Fruit fly (Drosophila melanogaster) whole organism, embryonic: ENCODE data around the gene MICAL-like.
A peak's percentile ranks its signal among the peaks of the same experiment; 100 is the strongest.

Experiments
- Adf1 ChIP-seq: fragments of 200-800 bp; sonication (Bioruptor generic); IDR thresholded peaks from 2 replicates; pipeline ENCODE4 v1.3.6; 2022; ENCODE audit warnings: missing biosample characterization, missing genetic modification characterization
- Blimp-1 ChIP-seq: fragments of 200-800 bp; sonication (Bioruptor generic); optimal IDR thresholded peaks from 3 replicates; lab custom pipeline; 2018; ENCODE audit warnings: missing biosample characterization, missing genetic modification characterization, mild to moderate bottlenecking, moderate library complexity, missing genetic modification reagents
- CG11504 ChIP-seq: fragments of 200-800 bp; sonication (Bioruptor generic); optimal IDR thresholded peaks from 3 replicates; lab custom pipeline; 2019; ENCODE audit warnings: missing biosample characterization, mild to moderate bottlenecking, missing genetic modification characterization, moderate library complexity
- CG12769 ChIP-seq: fragments of 200-800 bp; sonication (Bioruptor generic); optimal IDR thresholded peaks from 2 replicates; lab custom pipeline; 2019; ENCODE audit warnings: missing biosample characterization, mild to moderate bottlenecking, missing genetic modification characterization, moderate library complexity
- CG13424 ChIP-seq: fragments of 200-800 bp; sonication (Bioruptor generic); optimal IDR thresholded peaks from 2 replicates; lab custom pipeline; 2019; ENCODE audit warnings: missing biosample characterization, mild to moderate bottlenecking, missing genetic modification characterization, moderate library complexity
- CG15011 ChIP-seq: fragments of 200-800 bp; sonication (Bioruptor generic); optimal IDR thresholded peaks from 3 replicates; lab custom pipeline; 2018; ENCODE audit warnings: missing biosample characterization, mild to moderate bottlenecking, missing genetic modification characterization
- CG18262 ChIP-seq: fragments of 200-800 bp; optimal IDR thresholded peaks from 3 replicates; lab custom pipeline; 2019; ENCODE audit warnings: missing biosample characterization, mild to moderate bottlenecking, missing genetic modification characterization, moderate library complexity
- CG34422 ChIP-seq: fragments of 200-800 bp; sonication (Bioruptor generic); IDR thresholded peaks from 3 replicates; pipeline ENCODE4 v1.3.6; 2022; ENCODE audit warnings: missing biosample characterization, missing genetic modification characterization
- CG3995 ChIP-seq: fragments of 200-800 bp; sonication (Bioruptor generic); optimal IDR thresholded peaks from 3 replicates; lab custom pipeline; 2016; ENCODE audit warnings: missing biosample characterization, missing genetic modification characterization
- CG5180 ChIP-seq: fragments of 200-800 bp; sonication (Bioruptor generic); optimal IDR thresholded peaks from 3 replicates; lab custom pipeline; 2017; ENCODE audit warnings: missing biosample characterization, missing genetic modification characterization, mild to moderate bottlenecking, moderate library complexity, missing genetic modification reagents
- CG6175 ChIP-seq: fragments of 200-800 bp; sonication (Bioruptor generic); IDR thresholded peaks from 3 replicates; pipeline ENCODE4 v1.3.6; 2022; ENCODE audit warnings: missing biosample characterization, missing genetic modification characterization
- CG7271 ChIP-seq: fragments of 200-800 bp; sonication (Bioruptor generic); optimal IDR thresholded peaks from 2 replicates; lab custom pipeline; 2018; ENCODE audit warnings: missing biosample characterization, mild to moderate bottlenecking, missing genetic modification characterization, moderate library complexity
- CG8478 ChIP-seq: fragments of >200 bp; optimal IDR thresholded peaks from 2 replicates; lab custom pipeline; 2018
- CG9797 ChIP-seq: fragments of 200-800 bp; sonication (Bioruptor generic); optimal IDR thresholded peaks from 3 replicates; lab custom pipeline; 2018; ENCODE audit warnings: missing biosample characterization, mild to moderate bottlenecking, missing genetic modification characterization
- D19B ChIP-seq: fragments of 200-800 bp; sonication (Bioruptor generic); optimal IDR thresholded peaks from 2 replicates; lab custom pipeline; 2017; ENCODE audit warnings: missing biosample characterization, mild to moderate bottlenecking, missing genetic modification characterization
- Dip2 ChIP-seq: fragments of 200-800 bp; sonication (Bioruptor generic); IDR thresholded peaks from 2 replicates; pipeline ENCODE4 v1.3.6; 2022; ENCODE audit warnings: missing biosample characterization, missing genetic modification characterization
- Dp ChIP-seq: fragments of 200-800 bp; sonication (Bioruptor generic); optimal IDR thresholded peaks from 2 replicates; lab custom pipeline; 2018; ENCODE audit warnings: missing biosample characterization, mild to moderate bottlenecking, missing genetic modification characterization, moderate library complexity
- Drgx ChIP-seq: fragments of 200-800 bp; sonication (Bioruptor generic); IDR thresholded peaks from 2 replicates; pipeline ENCODE4 v1.3.6; 2022; ENCODE audit warnings: missing biosample characterization, missing genetic modification characterization
- Ets65A ChIP-seq: fragments of 200-800 bp; sonication (Bioruptor generic); peaks from one replicate; lab custom pipeline; 2016; ENCODE audit warnings: missing biosample characterization, missing genetic modification characterization
- Fer2 ChIP-seq: fragments of 200-800 bp; sonication (Bioruptor generic); optimal IDR thresholded peaks from 2 replicates; lab custom pipeline; 2018; ENCODE audit warnings: missing biosample characterization, mild to moderate bottlenecking, missing genetic modification characterization, moderate library complexity
- HmgD ChIP-seq: fragments of 200-800 bp; sonication (Bioruptor generic); optimal IDR thresholded peaks from 3 replicates; lab custom pipeline; 2016; ENCODE audit warnings: missing biosample characterization, missing genetic modification characterization
- Hsf ChIP-seq: fragments of 200-800 bp; sonication (Bioruptor generic); optimal IDR thresholded peaks from 3 replicates; lab custom pipeline; 2016; ENCODE audit warnings: missing biosample characterization, missing genetic modification characterization
- Kr ChIP-seq: fragments of 200-800 bp; sonication (Bioruptor generic); optimal IDR thresholded peaks from 2 replicates; lab custom pipeline; 2017; ENCODE audit warnings: missing biosample characterization, mild to moderate bottlenecking, missing genetic modification characterization
- Med ChIP-seq: fragments of 200-800 bp; sonication (Bioruptor generic); peaks from one replicate; lab custom pipeline; 2016; ENCODE audit warnings: missing biosample characterization, missing genetic modification characterization, mild to moderate bottlenecking, inconsistent platforms, moderate library complexity
- Neu2 ChIP-seq: fragments of 200-800 bp; sonication (Bioruptor generic); optimal IDR thresholded peaks from 3 replicates; lab custom pipeline; 2016; ENCODE audit warnings: missing biosample characterization, missing genetic modification characterization, borderline replicate concordance
- Nf-YC ChIP-seq: fragments of 200-800 bp; optimal IDR thresholded peaks from 3 replicates; lab custom pipeline; 2019; ENCODE audit warnings: missing biosample characterization, mild to moderate bottlenecking, missing genetic modification characterization, moderate library complexity
- NfI ChIP-seq: fragments of 200-800 bp; sonication (Bioruptor generic); optimal IDR thresholded peaks from 3 replicates; lab custom pipeline; 2018; ENCODE audit warnings: missing biosample characterization, mild to moderate bottlenecking, missing genetic modification characterization, moderate library complexity
- Vsx1 ChIP-seq: fragments of 200-800 bp; sonication (Bioruptor generic); optimal IDR thresholded peaks from 2 replicates; lab custom pipeline; 2017; ENCODE audit warnings: missing biosample characterization, mild to moderate bottlenecking, missing genetic modification characterization, missing genetic modification reagents
- amos ChIP-seq: fragments of 200-800 bp; sonication (Bioruptor generic); IDR thresholded peaks from 2 replicates; pipeline ENCODE4 v1.3.6; 2022; ENCODE audit warnings: missing biosample characterization, missing genetic modification characterization; ENCODE audit not compliant: partially characterized antibody
- ara ChIP-seq: fragments of 200-800 bp; sonication (Bioruptor generic); IDR thresholded peaks from 2 replicates; pipeline ENCODE4 v1.3.6; 2022; ENCODE audit warnings: missing biosample characterization, missing genetic modification characterization
- bsh ChIP-seq, 2 experiments: fragments of 200-800 bp; sonication (Bioruptor generic); optimal IDR thresholded peaks; 2 replicates each; lab custom pipeline; 2017 to 2018; ENCODE audit warnings: mild to moderate bottlenecking in 2 of 2, missing biosample characterization in 2 of 2, missing genetic modification characterization in 2 of 2, moderate library complexity in 1 of 2
- cas ChIP-seq: fragments of 200-800 bp; sonication (Bioruptor generic); IDR thresholded peaks from 2 replicates; pipeline ENCODE4 v1.3.6; 2022; ENCODE audit warnings: missing biosample characterization, missing genetic modification characterization
- ci ChIP-seq: fragments of 200-800 bp; sonication (Bioruptor generic); IDR thresholded peaks from 3 replicates; pipeline ENCODE4 v1.3.6; 2022; ENCODE audit warnings: missing biosample characterization, missing genetic modification characterization
- emc ChIP-seq: fragments of 200-800 bp; sonication (Bioruptor generic); optimal IDR thresholded peaks from 2 replicates; lab custom pipeline; 2016; ENCODE audit warnings: missing biosample characterization, missing genetic modification characterization
- ftz-f1 ChIP-seq: fragments of 200-800 bp; sonication (Bioruptor generic); optimal IDR thresholded peaks from 2 replicates; lab custom pipeline; 2016; ENCODE audit warnings: missing biosample characterization, missing genetic modification characterization
- inv ChIP-seq: fragments of 200-800 bp; sonication (Bioruptor generic); IDR thresholded peaks from 2 replicates; pipeline ENCODE4 v1.3.6; 2022; ENCODE audit warnings: missing biosample characterization, missing genetic modification characterization; ENCODE audit not compliant: partially characterized antibody
- kni ChIP-seq: fragments of 200-800 bp; sonication (Bioruptor generic); optimal IDR thresholded peaks from 3 replicates; lab custom pipeline; 2017; ENCODE audit warnings: mild to moderate bottlenecking, missing biosample characterization, missing genetic modification reagents, missing genetic modification characterization
- knrl ChIP-seq: fragments of 200-800 bp; sonication (Bioruptor generic); IDR thresholded peaks from 3 replicates; pipeline ENCODE4 v1.3.6; 2022; ENCODE audit warnings: missing biosample characterization, missing genetic modification characterization; ENCODE audit not compliant: partially characterized antibody
- lbe ChIP-seq: fragments of 200-800 bp; sonication (Bioruptor generic); optimal IDR thresholded peaks from 2 replicates; lab custom pipeline; 2016; ENCODE audit warnings: missing biosample characterization, mild to moderate bottlenecking, missing genetic modification characterization
- lov ChIP-seq, 2 experiments: fragments of 200-800 bp in 1 of 2; fragments of >200 bp in 1 of 2; sonication (Bioruptor generic) in 1 of 2; IDR thresholded peaks in 1 of 2; optimal IDR thresholded peaks in 1 of 2; 2 replicates in 1 of 2; 3 replicates in 1 of 2; pipeline versions ENCODE4 v1.3.6 to Lab custom; 2017 to 2022; ENCODE audit warnings: missing biosample characterization in 1 of 2, missing genetic modification characterization in 1 of 2
- nom ChIP-seq: fragments of 200-800 bp; sonication (Bioruptor generic); optimal IDR thresholded peaks from 2 replicates; lab custom pipeline; 2017; ENCODE audit warnings: missing biosample characterization, missing genetic modification characterization, mild to moderate bottlenecking, moderate library complexity, missing genetic modification reagents
- phol ChIP-seq: fragments of 200-800 bp; sonication (Bioruptor generic); optimal IDR thresholded peaks from 3 replicates; lab custom pipeline; 2018; ENCODE audit warnings: missing biosample characterization, mild to moderate bottlenecking, missing genetic modification characterization, moderate library complexity
- run ChIP-seq: fragments of 200-800 bp; sonication (Bioruptor generic); optimal IDR thresholded peaks from 3 replicates; lab custom pipeline; 2018; ENCODE audit warnings: missing biosample characterization, mild to moderate bottlenecking, missing genetic modification characterization
- sens ChIP-seq: fragments of 200-800 bp; sonication (Bioruptor generic); peaks from one replicate; lab custom pipeline; 2016; ENCODE audit warnings: missing biosample characterization, missing genetic modification characterization
- stc ChIP-seq: fragments of 200-800 bp; sonication (Bioruptor generic); IDR thresholded peaks from 2 replicates; pipeline ENCODE4 v1.3.6; 2022; ENCODE audit warnings: missing biosample characterization, missing genetic modification characterization
- twi ChIP-seq: fragments of 200-800 bp; optimal IDR thresholded peaks from 2 replicates; lab custom pipeline; 2019; ENCODE audit warnings: missing biosample characterization, mild to moderate bottlenecking, missing genetic modification characterization, moderate library complexity
- vvl ChIP-seq: fragments of 200-800 bp; sonication (Bioruptor generic); IDR thresholded peaks from 2 replicates; pipeline ENCODE4 v1.3.6; 2022; ENCODE audit warnings: missing biosample characterization, missing genetic modification characterization

MICAL-like gene

DNA sequence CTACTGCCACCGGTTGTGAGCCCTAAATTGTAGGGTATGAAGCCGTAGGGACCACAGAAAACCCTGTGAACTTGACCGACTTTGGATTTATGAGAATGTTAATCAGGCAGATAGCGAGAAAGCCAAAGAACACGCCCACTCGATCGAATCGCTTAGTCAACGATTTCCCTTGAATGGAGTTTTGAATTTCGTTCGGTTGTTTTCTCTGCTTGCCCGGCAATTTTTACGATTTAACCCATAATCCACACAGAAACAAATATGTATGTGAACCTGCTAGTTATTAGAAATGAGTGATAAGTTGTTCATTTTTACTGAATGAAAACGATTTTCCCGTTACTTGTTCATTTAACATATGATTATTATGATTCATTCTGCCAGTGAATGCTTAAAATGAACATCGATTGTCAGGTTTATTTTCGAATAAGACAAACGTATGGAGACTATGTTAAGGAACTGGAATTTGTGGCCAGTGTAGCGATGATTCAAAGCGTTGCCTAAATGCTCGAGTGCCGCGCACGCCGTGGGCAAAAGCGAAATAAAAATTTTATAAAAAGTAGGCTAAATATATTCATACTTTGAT, 15.0 kb upstream of the MICAL-like start (continued):
- TF ChIP-seq CG18262 (tag; lab: Kevin White, UChicago): peak; percentile 25
- TF ChIP-seq Fer2 (tag; lab: Kevin White, UChicago): no peak
- TF ChIP-seq Dp (GFP tag; lab: Kevin White, UChicago): no peak
- TF ChIP-seq cas: no peak
- TF ChIP-seq Neu2 (GFP tag; lab: Kevin White, UChicago): no peak
- peak; percentile 7 for TF ChIP-seq NfI (GFP tag; lab: Kevin White, UChicago)
- peak; percentile 61 for TF ChIP-seq Med

DNA sequence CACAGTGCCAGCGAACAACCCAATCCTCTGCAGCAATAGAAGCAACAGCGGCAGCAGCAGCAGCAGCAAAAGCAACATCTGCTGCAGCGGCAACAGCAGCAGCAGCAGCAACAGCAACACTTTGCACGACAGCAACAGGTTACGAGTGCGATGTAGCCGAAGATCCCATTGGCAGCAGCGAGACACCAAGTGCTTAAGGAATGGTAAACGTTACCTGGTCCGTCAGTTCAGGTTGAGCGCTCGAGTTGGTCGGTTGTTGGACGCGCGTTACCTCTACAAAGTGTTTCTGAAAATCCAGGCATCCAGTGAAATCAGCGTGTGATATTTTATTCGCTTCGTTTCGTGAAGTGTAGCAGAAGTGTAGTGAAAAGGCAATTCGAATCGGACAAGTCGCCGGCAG, 13.6 kb upstream of the MICAL-like start, which contains the start of gene CG17672:
CG17672 (plus strand) TSS at position 223 of the 400 bp plus-strand sequence.
- TF ChIP-seq CG9797: no peak
- TF ChIP-seq CG6175: peak; percentile 40; the same call in 1 of the 3 replicates
- peak; percentile 45; the same call in 1 of the 2 replicates for TF ChIP-seq vvl (GFP tag; lab: Robert Waterston, UW)
- peak; percentile 71 for TF ChIP-seq CG8478 (lab: Kevin White, UChicago)
- TF ChIP-seq Hsf: no peak
- no peak for TF ChIP-seq ftz-f1 (GFP tag; lab: Kevin White, UChicago)
- no peak for TF ChIP-seq CG13424 (tag; lab: Kevin White, UChicago)
- 0 out of 3 replicates have a peak, but pooled peaks have one; percentile 27 for TF ChIP-seq CG34422 (GFP tag; lab: Robert Waterston, UW)
- peak; percentile 67 for TF ChIP-seq CG12769 (tag; lab: Kevin White, UChicago)
- no peak for TF ChIP-seq lov (optimal IDR thresholded peaks at IDR 0.05; lab: Kevin White, UChicago)
- TF ChIP-seq lov (GFP tag; IDR thresholded peaks at IDR 0.05; lab: Robert Waterston, UW): 0 out of 3 replicates have a peak, but pooled peaks have one; percentile 40
- TF ChIP-seq run (tag; lab: Kevin White, UChicago): no peak
- no peak for TF ChIP-seq Kr (GFP tag; lab: Kevin White, UChicago)
- TF ChIP-seq Blimp-1 (GFP tag; lab: Kevin White, UChicago): peak; percentile 36
- no peak for TF ChIP-seq twi (tag; lab: Kevin White, UChicago)
- TF ChIP-seq Med: peak; percentile 30
- TF ChIP-seq phol (tag; lab: Kevin White, UChicago): no peak
- TF ChIP-seq kni (GFP tag; lab: Kevin White, UChicago): peak; percentile 14
- TF ChIP-seq amos (GFP tag; lab: Robert Waterston, UW): peak; percentile 20; the same call in 1 of the 2 replicates
- TF ChIP-seq CG7271 (tag; lab: Kevin White, UChicago): no peak
- peak; percentile 24 for TF ChIP-seq sens
- peak in 1 of 2 experiments; percentile 22 for TF ChIP-seq bsh (GFP tag; optimal IDR thresholded peaks at IDR 0.05; lab: Kevin White, UChicago)
- TF ChIP-seq Drgx (GFP tag; lab: Robert Waterston, UW): 0 out of 2 replicates have a peak, but pooled peaks have one; percentile 15
- peak; percentile 23 for TF ChIP-seq CG5180 (GFP tag; lab: Kevin White, UChicago)
- TF ChIP-seq HmgD: no peak
- no peak for TF ChIP-seq D19B (GFP tag; lab: Kevin White, UChicago)
- TF ChIP-seq Ets65A (GFP tag; lab: Kevin White, UChicago): no peak
- TF ChIP-seq knrl (GFP tag; lab: Robert Waterston, UW): peak; percentile 22; the same call in 1 of the 3 replicates
- TF ChIP-seq inv: 0 out of 2 replicates have a peak, but pooled peaks have one; percentile 14
- peak; percentile 22; the same call in 1 of the 2 replicates for TF ChIP-seq Adf1 (GFP tag; lab: Robert Waterston, UW)
- peak; percentile 32 for TF ChIP-seq CG3995
- peak; percentile 63; the same call in 1 of the 3 replicates for TF ChIP-seq ci (GFP tag; lab: Robert Waterston, UW)
- TF ChIP-seq nom: peak; percentile 39
- TF ChIP-seq CG11504 (tag; lab: Kevin White, UChicago): peak; percentile 69
- no peak for TF ChIP-seq Vsx1 (GFP tag; lab: Kevin White, UChicago)
- TF ChIP-seq Dip2 (GFP tag; lab: Robert Waterston, UW): no peak
- TF ChIP-seq emc (GFP tag; lab: Kevin White, UChicago): no peak
- no peak for TF ChIP-seq lbe (GFP tag; lab: Kevin White, UChicago)
- no peak for TF ChIP-seq CG15011 (GFP tag; lab: Kevin White, UChicago)
- TF ChIP-seq ara (GFP tag; lab: Robert Waterston, UW): 0 out of 2 replicates have a peak, but pooled peaks have one; percentile 41
- TF ChIP-seq Nf-YC (tag; lab: Kevin White, UChicago): peak; percentile 45
- TF ChIP-seq stc: no peak
